Worm (Caenorhabditis elegans): ENCODE results near the gene T25G12.11.

Gene T25G12.11

DNA sequence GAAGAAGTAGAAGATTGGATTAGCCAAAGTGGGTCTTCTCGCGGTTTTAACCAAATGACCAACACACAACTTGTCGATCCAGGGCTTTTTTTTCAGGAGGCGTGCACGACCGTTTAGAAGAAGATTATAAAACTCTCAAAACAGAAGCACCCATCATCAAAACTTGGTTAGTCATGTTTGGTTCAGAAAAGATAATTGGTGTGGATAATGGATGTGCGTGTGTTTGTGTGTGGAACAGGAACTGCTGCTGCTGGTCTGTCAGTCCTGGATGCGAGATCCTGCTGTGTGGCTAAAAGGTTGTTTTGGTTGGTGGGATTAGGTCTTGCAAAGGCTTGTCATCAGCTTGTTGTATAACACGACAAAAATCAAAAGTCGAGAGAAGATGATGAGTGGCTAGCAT lies 33.9 kb downstream of the T25G12.11 start:
- no peak for TF ChIP-seq tbx-37 (GFP tag; conservative IDR thresholded peaks at IDR 0.05)
- TF ChIP-seq tra-4 (tag; optimal IDR thresholded peaks at IDR 0.05): no peak
- TF ChIP-seq hmg-4 (GFP tag; optimal IDR thresholded peaks at IDR 0.05): no peak
- TF ChIP-seq pes-1 (GFP tag; IDR thresholded peaks at IDR 0.05): no peak
- no peak for TF ChIP-seq ceh-13 (GFP tag; optimal IDR thresholded peaks at IDR 0.05)
- no peak for TF ChIP-seq sea-1 (GFP tag; conservative IDR thresholded peaks at IDR 0.05)
- no peak for TF ChIP-seq aly-1 (tag; optimal IDR thresholded peaks at IDR 0.05)
- TF ChIP-seq ets-7 (tag; optimal IDR thresholded peaks at IDR 0.05): no peak
- no peak for TF ChIP-seq flt-1 (GFP tag; IDR thresholded peaks at IDR 0.05)
- no peak for TF ChIP-seq ceh-36 (tag; optimal IDR thresholded peaks at IDR 0.05)
- no peak for TF ChIP-seq hnd-1 (tag; optimal IDR thresholded peaks at IDR 0.05)
- no peak for TF ChIP-seq tbx-11 (GFP tag; IDR thresholded peaks at IDR 0.05)
- no peak for TF ChIP-seq F13C5.2 (tag; optimal IDR thresholded peaks at IDR 0.05)
- no peak for TF ChIP-seq hmbx-1 (tag; optimal IDR thresholded peaks at IDR 0.05)
- no peak for TF ChIP-seq B0310.2 (tag; optimal IDR thresholded peaks at IDR 0.05)
- no peak for TF ChIP-seq scrt-1 (GFP tag; IDR thresholded peaks at IDR 0.05)
- TF ChIP-seq ama-1 (optimal IDR thresholded peaks at IDR 0.05): no peak

DNA sequence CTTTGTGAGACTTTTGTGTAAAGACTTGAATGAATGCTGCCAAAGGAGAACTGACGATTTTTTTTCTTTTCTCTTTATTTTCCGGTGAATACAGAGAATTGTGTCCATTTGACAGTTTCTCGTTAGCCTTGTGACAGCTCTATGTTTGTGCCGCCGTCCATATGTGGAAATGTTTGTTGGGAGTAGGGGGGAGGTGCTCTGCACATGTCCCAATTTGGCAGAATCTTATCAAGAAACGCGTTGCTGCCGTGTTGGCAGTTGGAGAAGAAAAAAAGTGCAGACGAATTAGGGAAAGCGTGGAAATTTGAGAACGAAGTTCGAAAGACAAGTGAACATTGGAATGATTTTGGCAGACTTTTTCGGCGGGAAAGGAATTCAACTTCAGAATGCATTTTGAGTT lies 39.5 kb downstream of the T25G12.11 start:
- TF ChIP-seq ceh-13 (GFP tag; optimal IDR thresholded peaks at IDR 0.05) (no peak), tbx-37 (GFP tag; conservative IDR thresholded peaks at IDR 0.05) (no peak), sea-1 (GFP tag; conservative IDR thresholded peaks at IDR 0.05) (no peak), ceh-36 (tag; optimal IDR thresholded peaks at IDR 0.05) (no peak), B0310.2 (tag; optimal IDR thresholded peaks at IDR 0.05) (no peak), ama-1 (optimal IDR thresholded peaks at IDR 0.05) (no peak), hnd-1 (tag; optimal IDR thresholded peaks at IDR 0.05) (no peak), scrt-1 (GFP tag; IDR thresholded peaks at IDR 0.05) (no peak), aly-1 (tag; optimal IDR thresholded peaks at IDR 0.05) (no peak), tbx-11 (GFP tag; IDR thresholded peaks at IDR 0.05) (no peak), tra-4 (tag; optimal IDR thresholded peaks at IDR 0.05) (no peak), pes-1 (GFP tag; IDR thresholded peaks at IDR 0.05) (no peak)

DNA sequence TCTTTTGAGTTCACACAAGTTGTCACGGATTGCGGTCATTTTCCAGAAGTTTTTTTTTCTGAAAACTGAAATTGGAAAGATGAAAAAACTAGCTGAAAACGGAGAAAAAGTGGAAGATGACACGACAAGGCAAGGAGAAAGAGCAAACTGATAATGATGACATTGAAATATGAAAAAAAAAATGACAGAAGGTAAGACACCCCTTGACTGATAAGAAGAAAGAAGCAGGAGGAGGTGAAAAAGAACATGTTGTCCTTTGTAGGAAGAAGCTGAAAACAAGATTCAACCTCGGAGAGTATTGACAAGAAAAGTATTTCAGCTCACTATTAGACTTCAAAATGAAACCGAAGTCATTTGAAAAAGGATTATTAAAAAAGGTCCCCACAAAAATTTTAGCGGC lies 42.3 kb downstream of the T25G12.11 start, which contains the start of gene B0302.5:
TSS of gene B0302.5 (minus strand) at position 58 of the 400 bp plus-strand sequence.
- TF ChIP-seq tra-4 (tag; optimal IDR thresholded peaks at IDR 0.05): no peak
- TF ChIP-seq tbx-11 (GFP tag; IDR thresholded peaks at IDR 0.05): no peak
- no peak for TF ChIP-seq ama-1 (optimal IDR thresholded peaks at IDR 0.05)
- no peak for TF ChIP-seq sea-1 (GFP tag; conservative IDR thresholded peaks at IDR 0.05)
- TF ChIP-seq tbx-37 (GFP tag; conservative IDR thresholded peaks at IDR 0.05): no peak
- TF ChIP-seq ceh-13 (GFP tag; optimal IDR thresholded peaks at IDR 0.05): no peak
- no peak for TF ChIP-seq hnd-1 (tag; optimal IDR thresholded peaks at IDR 0.05)
- TF ChIP-seq B0310.2 (tag; optimal IDR thresholded peaks at IDR 0.05): no peak
- TF ChIP-seq hmg-4 (GFP tag; optimal IDR thresholded peaks at IDR 0.05): no peak
- no peak for TF ChIP-seq hmbx-1 (tag; optimal IDR thresholded peaks at IDR 0.05)
- TF ChIP-seq scrt-1 (GFP tag; IDR thresholded peaks at IDR 0.05): no peak
- no peak for TF ChIP-seq flt-1 (GFP tag; IDR thresholded peaks at IDR 0.05)
- TF ChIP-seq pes-1 (GFP tag; IDR thresholded peaks at IDR 0.05): no peak
- TF ChIP-seq aly-1 (tag; optimal IDR thresholded peaks at IDR 0.05): no peak
- no peak for TF ChIP-seq ets-7 (tag; optimal IDR thresholded peaks at IDR 0.05)
- TF ChIP-seq ceh-36 (tag; optimal IDR thresholded peaks at IDR 0.05): no peak

Data from whole organism, early embryonic.